Fruit fly (Drosophila melanogaster) whole organism, embryonic: ENCODE data around the gene CG10660.
A peak's percentile ranks its signal among the peaks of the same experiment; 100 is the strongest.

Experiments used
- Atf-2 ChIP-seq: fragments of 200-800 bp; sonication (Bioruptor generic); optimal IDR thresholded peaks from 2 replicates; lab custom pipeline; 2016; ENCODE audit warnings: missing biosample characterization, missing genetic modification characterization
- CG11695 ChIP-seq: fragments of 200-800 bp; sonication (Bioruptor generic); IDR thresholded peaks from 3 replicates; pipeline ENCODE4 v1.3.6; 2022; ENCODE audit warnings: missing biosample characterization, missing genetic modification characterization
- CG12659 ChIP-seq: fragments of 200-800 bp; sonication (Bioruptor generic); optimal IDR thresholded peaks from 3 replicates; lab custom pipeline; 2017; ENCODE audit warnings: mild to moderate bottlenecking, missing biosample characterization, missing genetic modification reagents, missing genetic modification characterization
- CG12942 ChIP-seq: fragments of 200-800 bp; sonication (Bioruptor generic); optimal IDR thresholded peaks from 3 replicates; lab custom pipeline; 2016; ENCODE audit warnings: missing biosample characterization, missing genetic modification characterization
- CG15479 ChIP-seq: fragments of 200-800 bp; sonication (Bioruptor generic); optimal IDR thresholded peaks from 3 replicates; lab custom pipeline; 2019; ENCODE audit warnings: missing biosample characterization, mild to moderate bottlenecking, missing genetic modification characterization, moderate library complexity
- CG17186 ChIP-seq: fragments of 200-800 bp; sonication (Bioruptor generic); optimal IDR thresholded peaks from 3 replicates; lab custom pipeline; 2017; ENCODE audit warnings: missing biosample characterization, missing genetic modification reagents, missing genetic modification characterization
- CG17328 ChIP-seq: fragments of 200-800 bp; sonication (Bioruptor generic); IDR thresholded peaks from 2 replicates; pipeline ENCODE4 v1.3.6; 2022; ENCODE audit warnings: missing biosample characterization, missing genetic modification characterization
- CG18764 ChIP-seq: fragments of 200-800 bp; sonication (Bioruptor generic); optimal IDR thresholded peaks from 3 replicates; lab custom pipeline; 2016; ENCODE audit warnings: missing biosample characterization, missing genetic modification characterization
- CG2712 ChIP-seq: fragments of 200-800 bp; optimal IDR thresholded peaks from 3 replicates; lab custom pipeline; 2019; ENCODE audit warnings: missing biosample characterization, mild to moderate bottlenecking, missing genetic modification characterization, moderate library complexity
- CG4328 ChIP-seq: fragments of 200-800 bp; sonication (Bioruptor generic); optimal IDR thresholded peaks from 3 replicates; lab custom pipeline; 2017; ENCODE audit warnings: missing biosample characterization, missing genetic modification reagents, missing genetic modification characterization
- CG4404 ChIP-seq: fragments of 200-800 bp; sonication (Bioruptor generic); IDR thresholded peaks from 2 replicates; pipeline ENCODE4 v1.3.6; 2022; ENCODE audit warnings: missing biosample characterization, missing genetic modification characterization
- CG4730 ChIP-seq: fragments of 200-800 bp; sonication (Bioruptor generic); IDR thresholded peaks from 2 replicates; pipeline ENCODE4 v1.3.6; 2022; ENCODE audit warnings: missing biosample characterization, missing genetic modification characterization
- CG7372 ChIP-seq: fragments of 200-800 bp; sonication (Bioruptor generic); IDR thresholded peaks from 2 replicates; pipeline ENCODE4 v1.3.6; 2022; ENCODE audit warnings: missing biosample characterization, missing genetic modification characterization
- CkIIα-i1 ChIP-seq: fragments of 200-800 bp; sonication (Bioruptor generic); IDR thresholded peaks from 2 replicates; pipeline ENCODE4 v1.3.6; 2022; ENCODE audit warnings: missing biosample characterization, missing genetic modification characterization
- Dad ChIP-seq: fragments of 200-800 bp; sonication (Bioruptor generic); optimal IDR thresholded peaks from 3 replicates; lab custom pipeline; 2016; ENCODE audit warnings: missing biosample characterization, missing genetic modification characterization
- Dip3 ChIP-seq: fragments of 200-800 bp; sonication (Bioruptor generic); optimal IDR thresholded peaks from 3 replicates; lab custom pipeline; 2016; ENCODE audit warnings: missing biosample characterization, missing genetic modification characterization
- Doc3 ChIP-seq: fragments of 200-800 bp; sonication (Bioruptor generic); IDR thresholded peaks from 3 replicates; pipeline ENCODE4 v1.3.6; 2022; ENCODE audit warnings: missing biosample characterization, missing genetic modification characterization; ENCODE audit not compliant: partially characterized antibody
- Fer1 ChIP-seq: fragments of 200-800 bp; sonication (Bioruptor generic); optimal IDR thresholded peaks from 2 replicates; lab custom pipeline; 2017; ENCODE audit warnings: missing biosample characterization, mild to moderate bottlenecking, missing genetic modification characterization
- GATAe ChIP-seq: fragments of 200-800 bp; sonication (Bioruptor generic); conservative IDR thresholded peaks from 2 replicates; pipeline ENCODE4 v1.3.6; 2022; ENCODE audit warnings: missing biosample characterization, missing genetic modification characterization
- HmgD ChIP-seq: fragments of 200-800 bp; sonication (Bioruptor generic); optimal IDR thresholded peaks from 3 replicates; lab custom pipeline; 2016; ENCODE audit warnings: missing biosample characterization, missing genetic modification characterization
- NK7.1 ChIP-seq: fragments of 200-800 bp; sonication (Bioruptor generic); optimal IDR thresholded peaks from 3 replicates; lab custom pipeline; 2016; ENCODE audit warnings: missing biosample characterization, missing genetic modification characterization
- NfI ChIP-seq: fragments of 200-800 bp; sonication (Bioruptor generic); optimal IDR thresholded peaks from 3 replicates; lab custom pipeline; 2018; ENCODE audit warnings: missing biosample characterization, mild to moderate bottlenecking, missing genetic modification characterization, moderate library complexity
- Oli ChIP-seq: fragments of 200-800 bp; sonication (Bioruptor generic); optimal IDR thresholded peaks from 2 replicates; lab custom pipeline; 2018; ENCODE audit warnings: missing biosample characterization, mild to moderate bottlenecking, missing genetic modification characterization, moderate library complexity
- Pdp1 ChIP-seq, 2 experiments: fragments of 200-800 bp; sonication (Bioruptor generic); optimal IDR thresholded peaks; 3 replicates each; lab custom pipeline; 2016; ENCODE audit warnings: missing biosample characterization in 2 of 2, missing genetic modification characterization in 2 of 2, mild to moderate bottlenecking in 1 of 2, moderate library complexity in 1 of 2
- Scr ChIP-seq: fragments of 200-800 bp; sonication (Bioruptor generic); IDR thresholded peaks from 2 replicates; pipeline ENCODE4 v1.3.6; 2022; ENCODE audit warnings: missing biosample characterization, missing genetic modification characterization; ENCODE audit not compliant: partially characterized antibody
- Sin3A ChIP-seq: fragments of >200 bp; optimal IDR thresholded peaks from 2 replicates; lab custom pipeline; 2018
- Sox100B ChIP-seq: fragments of 200-800 bp; sonication (Bioruptor generic); optimal IDR thresholded peaks from 3 replicates; lab custom pipeline; 2018; ENCODE audit warnings: missing biosample characterization, mild to moderate bottlenecking, missing genetic modification characterization
- TFAM ChIP-seq: fragments of 200-800 bp; sonication (Bioruptor generic); optimal IDR thresholded peaks from 2 replicates; lab custom pipeline; 2017; ENCODE audit warnings: missing biosample characterization, missing genetic modification characterization, inconsistent platforms
- abd-A ChIP-seq: fragments of 200-800 bp; sonication (Bioruptor generic); optimal IDR thresholded peaks from 3 replicates; lab custom pipeline; 2019; ENCODE audit warnings: missing biosample characterization, mild to moderate bottlenecking, missing genetic modification characterization, moderate library complexity
- bab2 ChIP-seq: fragments of 200-800 bp; sonication (Bioruptor generic); optimal IDR thresholded peaks from 2 replicates; lab custom pipeline; 2016; ENCODE audit warnings: missing biosample characterization, missing genetic modification characterization
- bcd ChIP-seq: fragments of 200-800 bp; sonication (Bioruptor generic); optimal IDR thresholded peaks from 2 replicates; lab custom pipeline; 2017; ENCODE audit warnings: missing biosample characterization, mild to moderate bottlenecking, missing genetic modification characterization
- corto ChIP-seq: fragments of 200-800 bp; sonication (Bioruptor generic); optimal IDR thresholded peaks from 2 replicates; lab custom pipeline; 2016; ENCODE audit warnings: missing biosample characterization, mild to moderate bottlenecking, missing genetic modification characterization, moderate library complexity
- crc ChIP-seq: fragments of 200-800 bp; sonication (Bioruptor generic); optimal IDR thresholded peaks from 2 replicates; lab custom pipeline; 2016; ENCODE audit warnings: missing biosample characterization, missing genetic modification characterization
- disco-r ChIP-seq: fragments of 200-800 bp; sonication (Bioruptor generic); optimal IDR thresholded peaks from 2 replicates; lab custom pipeline; 2016; ENCODE audit warnings: missing biosample characterization, missing genetic modification characterization
- eve ChIP-seq, 2 experiments: fragments of >200 bp; optimal IDR thresholded peaks; 2 replicates each; lab custom pipeline; 2017; ENCODE audit warnings: missing biosample characterization in 2 of 2, missing genetic modification characterization in 2 of 2
- ewg ChIP-seq: fragments of 200-800 bp; sonication (Bioruptor generic); optimal IDR thresholded peaks from 3 replicates; lab custom pipeline; 2017; ENCODE audit warnings: mild to moderate bottlenecking, missing biosample characterization, missing genetic modification reagents, missing genetic modification characterization
- exex ChIP-seq: fragments of 200-800 bp; sonication (Bioruptor generic); optimal IDR thresholded peaks from 4 replicates; lab custom pipeline; 2018; ENCODE audit warnings: missing biosample characterization, mild to moderate bottlenecking, missing genetic modification characterization, moderate library complexity
- gro ChIP-seq: fragments of 200-800 bp; sonication (Bioruptor generic); optimal IDR thresholded peaks from 2 replicates; lab custom pipeline; 2016; ENCODE audit warnings: missing biosample characterization, missing genetic modification characterization
- ham ChIP-seq: fragments of 200-800 bp; sonication (Bioruptor generic); IDR thresholded peaks from 2 replicates; pipeline ENCODE4 v1.3.6; 2022; ENCODE audit warnings: missing biosample characterization, missing genetic modification characterization
- hbn ChIP-seq: fragments of 200-800 bp; sonication (Bioruptor generic); IDR thresholded peaks from 2 replicates; pipeline ENCODE4 v1.3.6; 2022; ENCODE audit warnings: missing biosample characterization, missing genetic modification characterization; ENCODE audit not compliant: partially characterized antibody
- ind ChIP-seq: fragments of 200-800 bp; sonication (Bioruptor generic); optimal IDR thresholded peaks from 3 replicates; lab custom pipeline; 2016; ENCODE audit warnings: missing biosample characterization, missing genetic modification characterization
- oc ChIP-seq: fragments of 200-800 bp; sonication (Bioruptor generic); optimal IDR thresholded peaks from 2 replicates; lab custom pipeline; 2018; ENCODE audit warnings: missing biosample characterization, mild to moderate bottlenecking, missing genetic modification characterization, moderate library complexity
- pan ChIP-seq, 4 experiments: fragments of >200 bp in 3 of 4; fragments of 200-800 bp in 1 of 4; sonication (Bioruptor generic) in 1 of 4; optimal IDR thresholded peaks in 3 of 4; IDR thresholded peaks in 1 of 4; 2 replicates each; pipeline versions ENCODE4 v1.3.6 to Lab custom; 2017 to 2022; ENCODE audit warnings: missing biosample characterization in 2 of 4, missing genetic modification characterization in 2 of 4, mixed read lengths in 1 of 4
- peb ChIP-seq: fragments of 200-800 bp; sonication (Bioruptor generic); IDR thresholded peaks from 2 replicates; pipeline ENCODE4 v1.3.6; 2022; ENCODE audit warnings: missing biosample characterization, missing genetic modification characterization
- repo ChIP-seq: fragments of 200-800 bp; sonication (Bioruptor generic); optimal IDR thresholded peaks from 2 replicates; lab custom pipeline; 2016; ENCODE audit warnings: missing biosample characterization, missing genetic modification characterization
- row ChIP-seq: fragments of 200-800 bp; sonication (Bioruptor generic); IDR thresholded peaks from 3 replicates; pipeline ENCODE4 v1.3.6; 2022; ENCODE audit warnings: missing biosample characterization, missing genetic modification characterization
- tll ChIP-seq, 2 experiments: fragments of 200-800 bp in 1 of 2; fragments of >200 bp in 1 of 2; sonication (Bioruptor generic) in 1 of 2; optimal IDR thresholded peaks; 2 replicates each; lab custom pipeline; 2017 to 2019; ENCODE audit warnings: missing biosample characterization in 2 of 2, missing genetic modification characterization in 2 of 2, mild to moderate bottlenecking in 1 of 2, moderate library complexity in 1 of 2
- tx ChIP-seq: fragments of 200-800 bp; sonication (Bioruptor generic); optimal IDR thresholded peaks from 2 replicates; lab custom pipeline; 2016; ENCODE audit warnings: missing biosample characterization, missing genetic modification characterization
- vvl ChIP-seq: fragments of 200-800 bp; sonication (Bioruptor generic); IDR thresholded peaks from 2 replicates; pipeline ENCODE4 v1.3.6; 2022; ENCODE audit warnings: missing biosample characterization, missing genetic modification characterization
- zfh2 ChIP-seq: fragments of 200-800 bp; sonication (Bioruptor generic); optimal IDR thresholded peaks from 2 replicates; lab custom pipeline; 2016; ENCODE audit warnings: missing biosample characterization, missing genetic modification characterization

Gene CG10660

DNA sequence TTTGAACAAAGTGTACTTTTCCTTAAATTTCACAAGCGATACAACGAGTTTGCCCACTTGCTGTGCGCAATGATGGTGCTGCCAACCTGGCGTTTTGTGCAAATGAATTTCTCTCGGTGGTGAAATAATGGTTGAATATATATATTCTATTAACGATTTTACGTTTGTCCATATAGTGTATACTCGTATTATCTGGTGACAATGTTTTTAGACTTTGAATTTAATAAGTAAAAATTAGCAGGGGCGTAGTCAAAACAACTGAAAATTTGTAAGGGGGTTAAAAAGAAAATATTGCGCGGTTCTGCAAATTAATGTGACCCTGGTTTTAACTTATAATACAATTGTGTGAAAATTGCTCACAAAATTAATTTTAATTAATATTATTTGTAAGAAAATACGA, 33.5 kb upstream of the CG10660 start, which contains the start of the genes ver and Gcn5 (continued):
- TF ChIP-seq Scr (no peak), repo (peak; percentile 49), CG4328 (GFP tag; lab: Kevin White, UChicago) (peak; percentile 74), Oli (tag; lab: Kevin White, UChicago) (peak; percentile 90), GATAe (0 out of 2 replicates have a peak, but pooled peaks have one; percentile 60), zfh2 (GFP tag; lab: Kevin White, UChicago) (peak; percentile 93), corto (GFP tag; lab: Kevin White, UChicago) (peak; percentile 89), tx (GFP tag; lab: Kevin White, UChicago) (peak; percentile 83), row (GFP tag; lab: Robert Waterston, UW) (peak; percentile 96), Fer1 (peak; percentile 89), gro (GFP tag; lab: Kevin White, UChicago) (peak; percentile 56), CG18764 (peak; percentile 78), NK7.1 (GFP tag; lab: Kevin White, UChicago) (peak; percentile 73), abd-A (no peak), tll (GFP tag; optimal IDR thresholded peaks at IDR 0.05; lab: Kevin White, UChicago) (peak in 1 of 2 experiments; percentile 27), Dip3 (GFP tag; lab: Kevin White, UChicago) (peak; percentile 89), TFAM (GFP tag; lab: Kevin White, UChicago) (peak; percentile 53), ewg (GFP tag; lab: Kevin White, UChicago) (peak; percentile 90), crc (GFP tag; lab: Kevin White, UChicago) (peak; percentile 71), CG17328 (GFP tag; lab: Robert Waterston, UW) (peak; percentile 94), exex (tag; lab: Kevin White, UChicago) (peak; percentile 73), CG4730 (GFP tag; lab: Robert Waterston, UW) (peak; percentile 91), oc (tag; lab: Kevin White, UChicago) (peak; percentile 90), ind (peak; percentile 90), CG4404 (GFP tag; lab: Robert Waterston, UW) (peak; percentile 87), CG15479 (GFP tag; lab: Kevin White, UChicago) (peak; percentile 56), eve (GFP tag; optimal IDR thresholded peaks at IDR 0.05; lab: Kevin White, UChicago) (no peak), ham (GFP tag; lab: Robert Waterston, UW) (peak; percentile 78), CG12942 (peak; percentile 86), Sin3A (lab: Kevin White, UChicago) (peak; percentile 31), Doc3 (no peak), CG11695 (GFP tag; lab: Robert Waterston, UW) (peak; percentile 92), vvl (peak; percentile 97), peb (peak; percentile 79), CG17186 (GFP tag; lab: Kevin White, UChicago) (peak; percentile 78), disco-r (peak; percentile 35), CG2712 (peak; percentile 92), CkIIα-i1 (no peak), NfI (peak; percentile 93), pan (optimal IDR thresholded peaks at IDR 0.05; lab: Kevin White, UChicago) (no peak), pan (GFP tag; optimal IDR thresholded peaks at IDR 0.05 in 1 of 2, IDR thresholded peaks at IDR 0.05 in 1 of 2) (peak in 1 of 2 experiments; percentile 95), HmgD (GFP tag; lab: Kevin White, UChicago) (no peak), bab2 (GFP tag; lab: Kevin White, UChicago) (peak; percentile 90), Pdp1 (GFP tag; optimal IDR thresholded peaks at IDR 0.05; lab: Kevin White, UChicago) (peak; percentile 85 to 86), CG12659 (peak; percentile 95), Atf-2 (GFP tag; lab: Kevin White, UChicago) (peak; percentile 54), hbn (no peak), bcd (GFP tag; lab: Kevin White, UChicago) (peak; percentile 92), CG7372 (GFP tag; lab: Robert Waterston, UW) (peak; percentile 94), Dad (peak; percentile 81), Sox100B (GFP tag; lab: Kevin White, UChicago) (peak; percentile 91)
